Worm (Caenorhabditis elegans) whole organism, young adult: ENCODE results near the gene oac-6.
"Not testable (repeated sequence)": the region's sequence is repeated elsewhere in the genome, so short reads cannot be mapped to it uniquely, and the experiment has no call there.

ENCODE experiments used
- B0261.1 ChIP-seq: sonication (generic microtip); optimal IDR thresholded peaks from 2 replicates; lab custom pipeline; 2016; ENCODE audit warnings: mild to moderate bottlenecking, missing genetic modification characterization, moderate library complexity, missing compliant biosample characterization
- B0336.3 ChIP-seq: fragments of 200-800 bp; sonication (Bioruptor generic); IDR thresholded peaks from 2 replicates; pipeline ENCODE4 v1.3.6; 2022; ENCODE audit warnings: missing genetic modification characterization, missing compliant biosample characterization
- D2030.7 ChIP-seq: fragments of 200-800 bp; sonication (Bioruptor generic); IDR thresholded peaks from 2 replicates; pipeline ENCODE4 v1.3.6; 2022; ENCODE audit warnings: missing genetic modification reagents, missing genetic modification characterization, missing compliant biosample characterization
- F49E8.2 ChIP-seq: sonication (generic microtip); optimal IDR thresholded peaks from 3 replicates; lab custom pipeline; 2017; ENCODE audit warnings: missing genetic modification characterization, mild to moderate bottlenecking, missing compliant biosample characterization, antibody characterized with exemption, moderate library complexity; ENCODE audit not compliant: insufficient read depth
- Y56A3A.18 ChIP-seq: fragments of 200-800 bp; sonication (Bioruptor generic); IDR thresholded peaks from 2 replicates; pipeline ENCODE4 v1.3.6; 2022; ENCODE audit warnings: missing genetic modification reagents, missing genetic modification characterization, missing compliant biosample characterization
- Y95B8A.8 ChIP-seq: fragments of 200-800 bp; sonication (Bioruptor generic); IDR thresholded peaks from 2 replicates; pipeline ENCODE4 v1.3.6; 2022; ENCODE audit warnings: missing genetic modification reagents, missing genetic modification characterization, missing compliant biosample characterization
- athp-1 ChIP-seq: sonication (generic microtip); optimal IDR thresholded peaks from 2 replicates; lab custom pipeline; 2017; ENCODE audit warnings: mild to moderate bottlenecking, missing genetic modification characterization, missing compliant biosample characterization
- cebp-2 ChIP-seq: fragments of 200-800 bp; sonication (Bioruptor generic); IDR thresholded peaks from 2 replicates; pipeline ENCODE4 v1.3.6; 2022; ENCODE audit warnings: missing genetic modification characterization, missing compliant biosample characterization
- ceh-100 ChIP-seq: fragments of 200-800 bp; sonication (Bioruptor generic); IDR thresholded peaks from 2 replicates; pipeline ENCODE4 v1.3.6; 2022; ENCODE audit warnings: missing genetic modification reagents, missing genetic modification characterization, missing compliant biosample characterization
- die-1 ChIP-seq: sonication (generic microtip); optimal IDR thresholded peaks from 2 replicates; lab custom pipeline; 2016; ENCODE audit warnings: missing genotype, mild to moderate bottlenecking, missing genetic modification characterization, missing compliant biosample characterization
- dox-1 ChIP-seq: fragments of 200-800 bp; sonication (Bioruptor generic); IDR thresholded peaks from 2 replicates; pipeline ENCODE4 v1.3.6; 2022; ENCODE audit warnings: missing genetic modification reagents, missing genetic modification characterization, missing compliant biosample characterization
- efl-1 ChIP-seq: fragments of 150-350 bp; optimal IDR thresholded peaks from 2 replicates; lab custom pipeline; 2014; ENCODE audit warnings: missing biosample characterization, missing genetic modification reagents, missing genetic modification characterization
- egrh-3 ChIP-seq: fragments of 200-800 bp; sonication (Bioruptor generic); IDR thresholded peaks from 2 replicates; pipeline ENCODE4 v1.3.6; 2022; ENCODE audit warnings: missing genetic modification reagents, missing genetic modification characterization, missing compliant biosample characterization
- ekl-4 ChIP-seq: fragments of 200-800 bp; sonication (Bioruptor generic); IDR thresholded peaks from 2 replicates; pipeline ENCODE4 v1.3.6; 2022; ENCODE audit warnings: missing genetic modification reagents, missing genetic modification characterization, missing compliant biosample characterization
- hmg-1.2 ChIP-seq: fragments of 200-800 bp; sonication (Bioruptor generic); IDR thresholded peaks from 2 replicates; pipeline ENCODE4 v1.3.6; 2022; ENCODE audit warnings: missing genetic modification reagents, missing genetic modification characterization, missing compliant biosample characterization
- hsf-1 ChIP-seq: fragments of 200-800 bp; sonication (Bioruptor generic); IDR thresholded peaks from 2 replicates; pipeline ENCODE4 v1.3.6; 2022; ENCODE audit warnings: missing genetic modification reagents, missing genetic modification characterization, missing compliant biosample characterization
- lin-26 ChIP-seq: fragments of 200-800 bp; sonication (Bioruptor generic); IDR thresholded peaks from 2 replicates; pipeline ENCODE4 v1.3.6; 2022; ENCODE audit warnings: missing genetic modification reagents, missing genetic modification characterization, missing compliant biosample characterization
- madf-10 ChIP-seq: sonication (generic microtip); optimal IDR thresholded peaks from 2 replicates; lab custom pipeline; 2016; ENCODE audit warnings: mild to moderate bottlenecking, missing genetic modification characterization, missing compliant biosample characterization
- mcd-1 ChIP-seq: fragments of 200-800 bp; sonication (Bioruptor generic); IDR thresholded peaks from 2 replicates; pipeline ENCODE4 v1.3.6; 2022; ENCODE audit warnings: missing genetic modification reagents, missing genetic modification characterization, missing compliant biosample characterization
- nfyb-1 ChIP-seq: fragments of 200-800 bp; sonication (Bioruptor generic); IDR thresholded peaks from 2 replicates; pipeline ENCODE4 v1.3.6; 2022; ENCODE audit warnings: missing genetic modification reagents, missing genetic modification characterization, missing compliant biosample characterization
- nhr-80 ChIP-seq: sonication (generic microtip); optimal IDR thresholded peaks from 2 replicates; lab custom pipeline; 2016; ENCODE audit warnings: missing genetic modification characterization, missing compliant biosample characterization
- nhr-90 ChIP-seq: sonication (generic microtip); optimal IDR thresholded peaks from 2 replicates; lab custom pipeline; 2016; ENCODE audit warnings: missing genotype, mild to moderate bottlenecking, missing genetic modification characterization, missing compliant biosample characterization
- pbrm-1 ChIP-seq: fragments of 200-800 bp; sonication (Bioruptor generic); IDR thresholded peaks from 2 replicates; pipeline ENCODE4 v1.3.6; 2022; ENCODE audit warnings: missing genetic modification reagents, missing genetic modification characterization, missing compliant biosample characterization
- rpc-1 ChIP-seq, 2 experiments: fragments of 150-350 bp in 1 of 2; sonication (generic microtip) in 1 of 2; optimal IDR thresholded peaks; 2 replicates each; lab custom pipeline; 2014 to 2018; ENCODE audit warnings: missing biosample characterization in 1 of 2, missing genetic modification characterization in 1 of 2, missing genetic modification reagents in 1 of 2, missing genotype in 1 of 2
- snpc-4 ChIP-seq, 5 experiments: fragments of 150-350 bp in 1 of 5; sonication (generic microtip) in 4 of 5; optimal IDR thresholded peaks; 2 replicates each; lab custom pipeline; 2014 to 2018; ENCODE audit warnings: missing genetic modification characterization in 5 of 5, missing biosample characterization in 3 of 5, antibody characterized with exemption in 2 of 5, mild to moderate bottlenecking in 2 of 5, missing compliant biosample characterization in 2 of 5, missing genotype in 2 of 5, moderate library complexity in 2 of 5, missing genetic modification reagents in 1 of 5
- tbp1 ChIP-seq: fragments of 200-800 bp; sonication (Bioruptor generic); optimal IDR thresholded peaks from 2 replicates; lab custom pipeline; 2018; ENCODE audit warnings: mild to moderate bottlenecking, missing genetic modification characterization, missing compliant biosample characterization
- ztf-18 ChIP-seq: sonication (generic microtip); optimal IDR thresholded peaks from 2 replicates; lab custom pipeline; 2016; ENCODE audit warnings: missing genotype, mild to moderate bottlenecking, missing genetic modification characterization, missing compliant biosample characterization
- ztf-25 ChIP-seq: fragments of 200-800 bp; sonication (Bioruptor generic); IDR thresholded peaks from 2 replicates; pipeline ENCODE4 v1.3.6; 2022; ENCODE audit warnings: missing genetic modification reagents, missing genetic modification characterization, missing compliant biosample characterization

oac-6 gene

ce11 chrV:16338287-16339092 lies 36.0 kb downstream of the oac-6 start, which contains the start of gene slc-9B.2 (continued):
- TF ChIP-seq Y95B8A.8 (GFP tag; lab: Robert Waterston, UW) (0 out of 2 replicates have a peak, but pooled peaks have one; percentile 11), ceh-100 (GFP tag; lab: Robert Waterston, UW) (peak; percentile 10; the same call in 1 of the 2 replicates), Y56A3A.18 (GFP tag; lab: Robert Waterston, UW) (peak; percentile 60; the same call in 1 of the 2 replicates), nfyb-1 (GFP tag; lab: Robert Waterston, UW) (peak; percentile 82), ekl-4 (GFP tag; lab: Robert Waterston, UW) (peak; percentile 66), athp-1 (tag; lab: Kevin White, UChicago) (peak; percentile 11), efl-1 (GFP tag; lab: Kevin White, UChicago) (peak; percentile 2), madf-10 (peak; percentile 49)

- 0 out of 2 replicates have a peak, but pooled peaks have one; percentile 34 for TF ChIP-seq D2030.7 (GFP tag; lab: Robert Waterston, UW)
- TF ChIP-seq madf-10, result peak; percentile 10
- 0 out of 2 replicates have a peak, but pooled peaks have one; percentile 17 for TF ChIP-seq egrh-3 (GFP tag; lab: Robert Waterston, UW)
- TF ChIP-seq dox-1 (GFP tag; lab: Robert Waterston, UW), result 0 out of 2 replicates have a peak, but pooled peaks have one; percentile 35
- peak; percentile 33; the same call in 1 of the 2 replicates for TF ChIP-seq hmg-1.2
- TF ChIP-seq ztf-25 (GFP tag; lab: Robert Waterston, UW), result 0 out of 2 replicates have a peak, but pooled peaks have one; percentile 2
- peak; percentile 34 for TF ChIP-seq ztf-18 (tag; lab: Kevin White, UChicago)
- 0 out of 2 replicates have a peak, but pooled peaks have one; percentile 40 for TF ChIP-seq mcd-1 (GFP tag; lab: Robert Waterston, UW)
- TF ChIP-seq B0261.1 (tag; lab: Kevin White, UChicago), result peak; percentile 67
- TF ChIP-seq rpc-1 (optimal IDR thresholded peaks at IDR 0.05; lab: Kevin White, UChicago), result peak; percentile 54
- TF ChIP-seq rpc-1 (tag; optimal IDR thresholded peaks at IDR 0.05; lab: Kevin White, UChicago), result peak; percentile 72
- peak; percentile 0 for TF ChIP-seq F49E8.2 (tag; lab: Kevin White, UChicago)
- peak; percentile 13 for TF ChIP-seq die-1 (tag; lab: Kevin White, UChicago)
- TF ChIP-seq pbrm-1 (GFP tag; lab: Robert Waterston, UW), result 0 out of 2 replicates have a peak, but pooled peaks have one; percentile 43
- 0 out of 2 replicates have a peak, but pooled peaks have one; percentile 64 for TF ChIP-seq cebp-2 (GFP tag; lab: Robert Waterston, UW)
- peak; percentile 82 for TF ChIP-seq tbp1 (GFP tag; lab: Kevin White, UChicago)
- peak; percentile 36; the same call in 1 of the 2 replicates for TF ChIP-seq lin-26
- peak; percentile 10 for TF ChIP-seq nhr-90 (tag; lab: Kevin White, UChicago)
- not testable (repeated sequence) for TF ChIP-seq snpc-4 (GFP tag; optimal IDR thresholded peaks at IDR 0.05; lab: Kevin White, UChicago)
- peak in 2 of 4 experiments; percentile 77 to 81 for TF ChIP-seq snpc-4 (tag; optimal IDR thresholded peaks at IDR 0.05; lab: Kevin White, UChicago)
- 0 out of 2 replicates have a peak, but pooled peaks have one; percentile 12 for TF ChIP-seq hsf-1 (GFP tag; lab: Robert Waterston, UW)
- TF ChIP-seq, all 124 proteins: peak for 19; not testable (repeated sequence) for 105
Measured at ce11 chrV:16341497-16342257, 39.2 kb downstream of the oac-6 start.

- TF ChIP-seq nhr-80 (peak; percentile 24), B0336.3 (GFP tag; lab: Robert Waterston, UW) (no peak)
Measured at ce11 chrV:16342258-16342618, 39.7 kb downstream of the oac-6 start, which contains the start of gene nhr-193. Gene nhr-193 (plus strand): TSS chrV:16342308.
